Worm (Caenorhabditis elegans): ENCODE measurements around the gene T13F3.8.

The T13F3.8 gene

DNA sequence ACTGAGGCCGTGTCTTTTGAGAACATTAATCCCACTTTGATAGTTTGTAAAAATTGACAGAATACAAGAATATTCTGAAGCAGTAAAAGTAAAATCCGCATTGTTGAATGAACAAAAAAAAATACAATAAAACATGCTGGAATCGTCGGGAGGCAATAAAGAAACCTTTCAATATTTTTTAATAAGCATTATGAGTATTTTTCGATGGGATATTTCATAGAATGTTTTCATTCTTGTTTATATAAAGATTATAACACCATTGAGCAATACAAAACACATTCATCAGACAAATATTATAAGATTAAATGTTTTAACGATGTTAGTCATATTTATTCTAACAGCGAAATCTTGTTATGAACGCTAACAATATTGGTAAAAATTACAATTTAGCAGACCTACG, 15.9 kb upstream of the T13F3.8 start, which contains the start of gene gcy-20:
gcy-20 (minus strand) TSS at position 101 of the 400 bp plus-strand sequence.
- TF ChIP-seq elt-1 (tag; optimal IDR thresholded peaks at IDR 0.05) (no peak), skn-1 (tag; optimal IDR thresholded peaks at IDR 0.05) (no peak), nhr-43 (tag; optimal IDR thresholded peaks at IDR 0.05; ENCODE audit: poor library complexity, severe bottlenecking) (no peak), nhr-11 (tag; optimal IDR thresholded peaks at IDR 0.05) (no peak), nhr-23 (tag; optimal IDR thresholded peaks at IDR 0.05) (no peak), ceh-9 (tag; optimal IDR thresholded peaks at IDR 0.05) (no peak), R02D3.7 (tag; optimal IDR thresholded peaks at IDR 0.05) (no peak), fos-1 (tag; optimal IDR thresholded peaks at IDR 0.05) (no peak), nhr-67 (tag; optimal IDR thresholded peaks at IDR 0.05) (no peak), pha-4 (tag; optimal IDR thresholded peaks at IDR 0.05) (no peak), elt-3 (tag; optimal IDR thresholded peaks at IDR 0.05) (no peak), ztf-11 (tag; optimal IDR thresholded peaks at IDR 0.05) (no peak), lin-15B (tag; optimal IDR thresholded peaks at IDR 0.05) (no peak), nfya-1 (tag; optimal IDR thresholded peaks at IDR 0.05; ENCODE audit: insufficient read depth) (no peak), unc-62 (GFP tag; optimal IDR thresholded peaks at IDR 0.05) (no peak), ama-1 (optimal IDR thresholded peaks at IDR 0.05) (no peak), jun-1 (tag; optimal IDR thresholded peaks at IDR 0.05) (no peak)

DNA sequence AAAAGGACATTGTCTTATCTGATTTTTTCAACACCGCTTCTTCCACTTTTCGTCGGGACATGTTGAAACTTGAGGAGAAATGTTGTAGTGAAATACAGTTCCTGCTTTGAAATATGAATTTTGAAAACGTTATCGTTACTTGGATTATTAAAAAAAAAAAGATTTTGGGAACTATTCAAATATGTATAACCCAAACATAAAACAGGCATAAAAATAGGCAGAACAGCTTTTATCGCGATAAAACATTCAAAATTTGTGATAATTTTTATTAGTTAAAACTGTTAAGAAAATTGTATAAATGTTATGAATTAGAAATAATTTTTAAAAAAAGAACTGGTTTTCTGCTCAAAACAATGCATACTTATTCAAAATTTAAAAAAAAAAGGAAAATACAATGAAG, 13.2 kb upstream of the T13F3.8 start, which contains the start of gene bgnt-1.3:
bgnt-1.3 (minus strand) TSS at position 101 of the 400 bp plus-strand sequence.
- no peak for TF ChIP-seq ceh-9 (tag; optimal IDR thresholded peaks at IDR 0.05)
- no peak for TF ChIP-seq elt-1 (tag; optimal IDR thresholded peaks at IDR 0.05)
- TF ChIP-seq nhr-43 (tag; optimal IDR thresholded peaks at IDR 0.05; ENCODE audit: poor library complexity, severe bottlenecking) = no peak
- TF ChIP-seq nhr-25 (tag; optimal IDR thresholded peaks at IDR 0.05) = no peak
- no peak for TF ChIP-seq nhr-11 (tag; optimal IDR thresholded peaks at IDR 0.05)
- TF ChIP-seq aly-2 (tag; optimal IDR thresholded peaks at IDR 0.05) = no peak
- TF ChIP-seq ceh-82 (tag; optimal IDR thresholded peaks at IDR 0.05) = no peak
- TF ChIP-seq pha-4 (tag; optimal IDR thresholded peaks at IDR 0.05) = no peak
- TF ChIP-seq nhr-77 (tag; optimal IDR thresholded peaks at IDR 0.05) = no peak
- TF ChIP-seq fkh-2 (tag; optimal IDR thresholded peaks at IDR 0.05) = no peak
- no peak for TF ChIP-seq egl-5 (tag; optimal IDR thresholded peaks at IDR 0.05)
- no peak for TF ChIP-seq zag-1 (tag; optimal IDR thresholded peaks at IDR 0.05)
- TF ChIP-seq elt-2 (tag; optimal IDR thresholded peaks at IDR 0.05) = no peak
- TF ChIP-seq hmg-11 (tag; optimal IDR thresholded peaks at IDR 0.05) = no peak
- TF ChIP-seq nhr-28 (tag; optimal IDR thresholded peaks at IDR 0.05) = no peak
- TF ChIP-seq ZK546.5 (tag; optimal IDR thresholded peaks at IDR 0.05) = no peak
- no peak for TF ChIP-seq ceh-16 (tag; optimal IDR thresholded peaks at IDR 0.05)

ce11 chrV:16258142-16258541, 11.5 kb upstream of the T13F3.8 start, which contains the start of gene nhr-218:
Gene nhr-218 (plus strand): TSS chrV:16258442.
- TF ChIP-seq nfya-1 (tag; optimal IDR thresholded peaks at IDR 0.05; ENCODE audit: insufficient read depth) = no peak

DNA sequence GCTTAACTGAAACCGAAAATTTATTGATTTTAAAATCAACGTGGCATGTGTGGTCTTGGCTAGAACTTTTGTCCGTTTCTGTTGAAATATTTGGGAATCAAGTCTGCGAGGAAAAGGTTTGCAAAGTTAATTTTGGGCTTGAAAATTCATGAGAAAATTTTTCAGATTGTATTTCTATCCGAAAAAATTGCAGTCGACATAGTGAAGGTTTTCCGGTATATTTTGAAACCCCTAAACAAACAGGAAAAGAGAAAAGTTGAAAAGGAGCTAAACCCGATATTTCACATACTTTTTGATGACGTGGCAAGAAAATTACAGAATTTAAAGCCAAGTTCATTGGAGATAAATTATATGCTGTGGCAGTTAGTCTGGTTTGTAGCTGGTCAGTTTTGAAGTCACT, 9.9 kb upstream of the T13F3.8 start, which contains the start of gene nhr-127:
nhr-127 (plus strand) TSS at position 301 of the 400 bp plus-strand sequence.
- no peak for TF ChIP-seq unc-39 (tag; optimal IDR thresholded peaks at IDR 0.05)
- no peak for TF ChIP-seq ceh-9 (tag; optimal IDR thresholded peaks at IDR 0.05)
- no peak for TF ChIP-seq lsy-12 (tag; optimal IDR thresholded peaks at IDR 0.05)
- no peak for TF ChIP-seq snpc-4 (tag; optimal IDR thresholded peaks at IDR 0.05)
- TF ChIP-seq nhr-23 (tag; optimal IDR thresholded peaks at IDR 0.05) = no peak

ce11 chrV:16266514-16266913, 3.1 kb upstream of the T13F3.8 start, which contains the start of gene T13F3.4:
Gene T13F3.4 (minus strand): TSS chrV:16266614.
- no peak for TF ChIP-seq nfya-1 (tag; optimal IDR thresholded peaks at IDR 0.05; ENCODE audit: insufficient read depth)
- no peak for TF ChIP-seq elt-1 (tag; optimal IDR thresholded peaks at IDR 0.05)
- TF ChIP-seq nhr-237 (tag; optimal IDR thresholded peaks at IDR 0.05) = no peak
- TF ChIP-seq nhr-23 (tag; optimal IDR thresholded peaks at IDR 0.05) = no peak
- no peak for TF ChIP-seq unc-39 (tag; optimal IDR thresholded peaks at IDR 0.05)
- no peak for TF ChIP-seq nhr-25 (tag; optimal IDR thresholded peaks at IDR 0.05)
- no peak for TF ChIP-seq ceh-28 (tag; optimal IDR thresholded peaks at IDR 0.05)
- TF ChIP-seq fkh-2 (tag; optimal IDR thresholded peaks at IDR 0.05) = no peak
- no peak for TF ChIP-seq ztf-4 (tag; optimal IDR thresholded peaks at IDR 0.05)
- no peak for TF ChIP-seq snpc-4 (tag; optimal IDR thresholded peaks at IDR 0.05)
- TF ChIP-seq fkh-10 (GFP tag; optimal IDR thresholded peaks at IDR 0.05) = no peak
- no peak for TF ChIP-seq tbx-2 (tag; optimal IDR thresholded peaks at IDR 0.05)
- no peak for TF ChIP-seq pha-4 (tag; optimal IDR thresholded peaks at IDR 0.05)
- no peak for TF ChIP-seq ceh-16 (tag; optimal IDR thresholded peaks at IDR 0.05)
- TF ChIP-seq lin-39 (tag; optimal IDR thresholded peaks at IDR 0.05) = no peak
- TF ChIP-seq ceh-82 (tag; optimal IDR thresholded peaks at IDR 0.05) = no peak
- no peak for TF ChIP-seq nhr-43 (tag; optimal IDR thresholded peaks at IDR 0.05; ENCODE audit: poor library complexity, severe bottlenecking)
